Worm (Caenorhabditis elegans) whole organism, early embryonic: ENCODE measurements around the gene lips-11.

Source experiments
- B0310.2 ChIP-seq: sonication (generic microtip); optimal IDR thresholded peaks from 2 replicates; lab custom pipeline; 2016; ENCODE audit warnings: mild to moderate bottlenecking, missing genetic modification characterization, missing compliant biosample characterization
- F13C5.2 ChIP-seq: sonication (generic microtip); optimal IDR thresholded peaks from 2 replicates; lab custom pipeline; 2017; ENCODE audit warnings: mild to moderate bottlenecking, missing genetic modification characterization, inconsistent platforms, missing compliant biosample characterization
- ama-1 ChIP-seq: fragments of 150-350 bp; optimal IDR thresholded peaks from 2 replicates; lab custom pipeline; 2014
- ceh-13 ChIP-seq: fragments of 200-800 bp; sonication (Bioruptor generic); optimal IDR thresholded peaks from 2 replicates; lab custom pipeline; 2018; ENCODE audit warnings: mild to moderate bottlenecking, missing genetic modification characterization, missing compliant biosample characterization
- ceh-36 ChIP-seq: sonication (generic microtip); optimal IDR thresholded peaks from 2 replicates; lab custom pipeline; 2016; ENCODE audit warnings: missing genetic modification characterization, inconsistent platforms, missing compliant biosample characterization
- ets-7 ChIP-seq: sonication (generic microtip); optimal IDR thresholded peaks from 2 replicates; lab custom pipeline; 2016; ENCODE audit warnings: missing genotype, missing genetic modification characterization, missing compliant biosample characterization
- flt-1 ChIP-seq: fragments of 200-800 bp; sonication (Bioruptor generic); IDR thresholded peaks from 2 replicates; pipeline ENCODE4 v1.3.6; 2022; ENCODE audit warnings: missing genetic modification characterization, missing compliant biosample characterization
- hmbx-1 ChIP-seq: sonication (generic microtip); optimal IDR thresholded peaks from 2 replicates; lab custom pipeline; 2016; ENCODE audit warnings: mild to moderate bottlenecking, missing genetic modification characterization, missing compliant biosample characterization
- hmg-4 ChIP-seq: fragments of 200-800 bp; sonication (Bioruptor generic); optimal IDR thresholded peaks from 2 replicates; lab custom pipeline; 2018; ENCODE audit warnings: mild to moderate bottlenecking, missing genetic modification characterization, missing compliant biosample characterization
- hnd-1 ChIP-seq: sonication (generic microtip); optimal IDR thresholded peaks from 2 replicates; lab custom pipeline; 2016; ENCODE audit warnings: missing genetic modification characterization, missing compliant biosample characterization
- tbx-11 ChIP-seq: fragments of 200-800 bp; sonication (Bioruptor generic); IDR thresholded peaks from 2 replicates; pipeline ENCODE4 v1.3.6; 2022; ENCODE audit warnings: missing genetic modification characterization, missing compliant biosample characterization

DNA sequence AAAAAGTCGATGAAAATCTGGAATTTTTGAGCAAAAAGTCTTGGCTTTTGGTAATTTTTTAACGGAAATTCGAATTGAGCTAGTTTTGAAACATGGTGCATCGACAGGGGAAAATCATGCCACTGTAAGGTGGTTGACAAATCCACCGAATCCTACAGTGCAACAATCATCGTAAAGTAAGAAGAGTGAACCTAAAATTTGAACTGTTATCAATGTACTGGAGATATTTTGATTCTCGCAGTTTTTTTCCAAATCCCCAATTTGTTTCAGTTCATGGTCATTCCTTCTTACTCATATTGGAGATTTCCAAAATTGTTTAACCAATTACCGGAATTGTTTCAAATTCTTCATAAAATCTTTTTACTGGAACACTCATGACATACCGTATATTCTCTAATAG is 41.9 kb upstream of the lips-11 start:
- TF ChIP-seq hmg-4 (GFP tag; lab: Kevin White, UChicago) (no peak), ama-1 (lab: Kevin White, UChicago) (no peak), ceh-13 (GFP tag; lab: Kevin White, UChicago) (no peak), flt-1 (GFP tag; lab: Robert Waterston, UW) (no peak), tbx-11 (GFP tag; lab: Robert Waterston, UW) (no peak), hmbx-1 (tag; lab: Kevin White, UChicago) (no peak), ceh-36 (no peak), hnd-1 (tag; lab: Kevin White, UChicago) (no peak), F13C5.2 (tag; lab: Kevin White, UChicago) (no peak), ets-7 (tag; lab: Kevin White, UChicago) (no peak), B0310.2 (tag; lab: Kevin White, UChicago) (no peak)
